Fruit fly (Drosophila melanogaster): ENCODE data around the gene CG11983.
A peak's percentile ranks its signal among the peaks of the same experiment; 100 is the strongest.

The CG11983 gene

DNA sequence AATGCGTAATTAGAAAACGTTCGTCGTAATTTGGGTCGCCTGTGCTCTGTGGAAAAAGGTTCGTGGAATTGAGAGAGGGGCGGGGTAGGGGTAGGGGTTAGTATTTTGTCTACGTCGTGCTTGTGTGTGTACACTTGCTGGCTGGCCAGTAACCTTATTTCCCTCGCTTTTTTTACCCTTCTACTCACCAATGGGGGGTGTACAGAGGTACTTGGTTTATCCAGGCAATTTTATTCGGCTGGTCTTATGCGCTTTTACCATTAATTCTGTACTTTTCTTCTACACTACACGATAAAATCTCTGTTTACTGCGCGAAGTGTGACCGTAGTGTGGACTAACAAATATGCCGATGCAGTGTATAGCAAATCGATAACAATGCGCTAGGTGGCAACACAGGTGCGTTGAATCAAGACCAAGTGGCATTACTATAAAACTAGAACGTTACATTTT lies 11.6 kb downstream of the CG11983 start, which contains the start of gene tgo (continued):
- TF ChIP-seq unc-4 (GFP tag; IDR thresholded peaks at IDR 0.05; ENCODE audit: partially characterized antibody), result peak; percentile 59; the same call in 1 of the 2 replicates
- no peak for TF ChIP-seq Taf1 (GFP tag; IDR thresholded peaks at IDR 0.05)
- no peak for TF ChIP-seq CG3281 (GFP tag; optimal IDR thresholded peaks at IDR 0.05)
- no peak for TF ChIP-seq Ssrp (tag; optimal IDR thresholded peaks at IDR 0.05)
- TF ChIP-seq CG4707 (GFP tag; optimal IDR thresholded peaks at IDR 0.05), result no peak
- peak; percentile 96 for TF ChIP-seq MESR4 (GFP tag; optimal IDR thresholded peaks at IDR 0.05)
- TF ChIP-seq sug (tag; optimal IDR thresholded peaks at IDR 0.05), result peak; percentile 43
- peak in 1 of 2 experiments; percentile 53 for TF ChIP-seq Pdp1 (GFP tag; optimal IDR thresholded peaks at IDR 0.05)
- TF ChIP-seq NK7.1 (GFP tag; optimal IDR thresholded peaks at IDR 0.05), result no peak
- peak; percentile 17 for TF ChIP-seq CG33213 (GFP tag; optimal IDR thresholded peaks at IDR 0.05)
- TF ChIP-seq CG11398 (GFP tag; optimal IDR thresholded peaks at IDR 0.05), result no peak
- peak; percentile 64 for TF ChIP-seq E2f2 (GFP tag; IDR thresholded peaks at IDR 0.05)
- TF ChIP-seq Dfd (GFP tag; optimal IDR thresholded peaks at IDR 0.05), result no peak
- TF ChIP-seq cg (GFP tag; optimal IDR thresholded peaks at IDR 0.05), result peak; percentile 72
- peak; percentile 96 for TF ChIP-seq YL-1 (GFP tag; optimal IDR thresholded peaks at IDR 0.05)
- peak; percentile 74 for TF ChIP-seq CG34224 (GFP tag; IDR thresholded peaks at IDR 0.05; ENCODE audit: partially characterized antibody)
- no peak for TF ChIP-seq Chrac-16 (GFP tag; optimal IDR thresholded peaks at IDR 0.05)
- peak; percentile 97 for TF ChIP-seq CG4617 (GFP tag; optimal IDR thresholded peaks at IDR 0.05; ENCODE audit: borderline replicate concordance)
- no peak for TF ChIP-seq CG9437 (GFP tag; optimal IDR thresholded peaks at IDR 0.05)
- no peak for TF ChIP-seq CG10565 (GFP tag; optimal IDR thresholded peaks at IDR 0.05)
- peak; percentile 71 for TF ChIP-seq sd (tag; optimal IDR thresholded peaks at IDR 0.05)
- TF ChIP-seq CG6791 (GFP tag; IDR thresholded peaks at IDR 0.05; ENCODE audit: partially characterized antibody), result 0 out of 3 replicates have a peak, but pooled peaks have one; percentile 55
- peak; percentile 4 for TF ChIP-seq CG2120 (GFP tag; optimal IDR thresholded peaks at IDR 0.05)
- TF ChIP-seq HmgZ (tag; optimal IDR thresholded peaks at IDR 0.05), result peak; percentile 85
- no peak for TF ChIP-seq hkb (optimal IDR thresholded peaks at IDR 0.05)
- TF ChIP-seq hkb (GFP tag; IDR thresholded peaks at IDR 0.05), result no peak
- peak; percentile 13 for TF ChIP-seq CrebB (tag; optimal IDR thresholded peaks at IDR 0.05)
- TF ChIP-seq CG17186 (GFP tag; optimal IDR thresholded peaks at IDR 0.05), result peak; percentile 78
- TF ChIP-seq CG9609 (GFP tag; optimal IDR thresholded peaks at IDR 0.05), result no peak
- TF ChIP-seq CG1603 (tag; optimal IDR thresholded peaks at IDR 0.05), result peak; percentile 82
- peak in 1 of 3 experiments; percentile 42 for TF ChIP-seq Stat92E (GFP tag; optimal IDR thresholded peaks at IDR 0.05)
- TF ChIP-seq Doc2 (GFP tag; IDR thresholded peaks at IDR 0.05), result no peak
- TF ChIP-seq yki (optimal IDR thresholded peaks at IDR 0.05), result no peak
- peak; percentile 34; the same call in 1 of the 2 replicates for TF ChIP-seq Rfx (GFP tag; IDR thresholded peaks at IDR 0.05)
- TF ChIP-seq nerfin-1 (tag; optimal IDR thresholded peaks at IDR 0.05), result peak; percentile 46
- TF ChIP-seq corto (GFP tag; optimal IDR thresholded peaks at IDR 0.05), result no peak
- TF ChIP-seq CG4730 (GFP tag; IDR thresholded peaks at IDR 0.05), result no peak
- TF ChIP-seq CG8924 (tag; optimal IDR thresholded peaks at IDR 0.05), result peak; percentile 29
- TF ChIP-seq Opbp (GFP tag; IDR thresholded peaks at IDR 0.05; ENCODE audit: partially characterized antibody), result peak; percentile 58; the same call in 2 of the 3 replicates
- peak; percentile 11; the same call in 1 of the 3 replicates for TF ChIP-seq CG16813 (GFP tag; IDR thresholded peaks at IDR 0.05; ENCODE audit: partially characterized antibody)
- peak; percentile 42 for TF ChIP-seq CTCF (GFP tag; optimal IDR thresholded peaks at IDR 0.05)
- TF ChIP-seq hbn (GFP tag; IDR thresholded peaks at IDR 0.05; ENCODE audit: partially characterized antibody), result no peak
- TF ChIP-seq CG2712 (tag; optimal IDR thresholded peaks at IDR 0.05), result peak; percentile 46
- no peak for TF ChIP-seq aop (GFP tag; IDR thresholded peaks at IDR 0.05)
- TF ChIP-seq CG16863 (GFP tag; optimal IDR thresholded peaks at IDR 0.05), result no peak
- peak; percentile 68 for TF ChIP-seq CG13287 (GFP tag; IDR thresholded peaks at IDR 0.05; ENCODE audit: partially characterized antibody)
- peak; percentile 52 for TF ChIP-seq Scr (GFP tag; IDR thresholded peaks at IDR 0.05; ENCODE audit: partially characterized antibody)
- peak; percentile 3 for TF ChIP-seq CG12155 (GFP tag; optimal IDR thresholded peaks at IDR 0.05)
- peak; percentile 9 for TF ChIP-seq CG9727 (GFP tag; optimal IDR thresholded peaks at IDR 0.05)
- TF ChIP-seq CG9797 (GFP tag; optimal IDR thresholded peaks at IDR 0.05), result peak; percentile 94

All from whole organism, embryonic.